Worm (Caenorhabditis elegans): ENCODE results near the gene slcr-46.3.

slcr-46.3 gene

ce11 chrV:9767941-9768340, 44.0 kb upstream of the slcr-46.3 start:
- peak; percentile 100 for TF ChIP-seq ces-1 (GFP tag; optimal IDR thresholded peaks at IDR 0.05)
- TF ChIP-seq zip-8 (tag; optimal IDR thresholded peaks at IDR 0.05), result peak; percentile 50
- TF ChIP-seq bed-3 (GFP tag; optimal IDR thresholded peaks at IDR 0.05), result no peak

ce11 chrV:9765622-9766021, 41.7 kb upstream of the slcr-46.3 start:
- TF ChIP-seq ztf-11 (tag; optimal IDR thresholded peaks at IDR 0.05), result no peak
- peak; percentile 100 for TF ChIP-seq ces-1 (GFP tag; optimal IDR thresholded peaks at IDR 0.05)
- no peak for TF ChIP-seq cnd-1 (tag; optimal IDR thresholded peaks at IDR 0.05)
- TF ChIP-seq lsy-2 (tag; optimal IDR thresholded peaks at IDR 0.05), result peak; percentile 46
- no peak for TF ChIP-seq ceh-39 (tag; optimal IDR thresholded peaks at IDR 0.05)

ce11 chrV:9764552-9764951, 40.6 kb upstream of the slcr-46.3 start:
- TF ChIP-seq snpc-4 (tag; optimal IDR thresholded peaks at IDR 0.05), result no peak
- no peak for TF ChIP-seq bed-3 (GFP tag; optimal IDR thresholded peaks at IDR 0.05)
- no peak for TF ChIP-seq ham-2 (GFP tag; optimal IDR thresholded peaks at IDR 0.05)
- TF ChIP-seq elt-1 (tag; optimal IDR thresholded peaks at IDR 0.05; ENCODE audit: borderline replicate concordance, insufficient read depth), result no peak
- no peak for TF ChIP-seq elt-3 (tag; optimal IDR thresholded peaks at IDR 0.05)
- no peak for TF ChIP-seq hlh-1 (tag; optimal IDR thresholded peaks at IDR 0.05)
- no peak for TF ChIP-seq mep-1 (tag; optimal IDR thresholded peaks at IDR 0.05)
- TF ChIP-seq nhr-237 (tag; optimal IDR thresholded peaks at IDR 0.05), result no peak

DNA sequence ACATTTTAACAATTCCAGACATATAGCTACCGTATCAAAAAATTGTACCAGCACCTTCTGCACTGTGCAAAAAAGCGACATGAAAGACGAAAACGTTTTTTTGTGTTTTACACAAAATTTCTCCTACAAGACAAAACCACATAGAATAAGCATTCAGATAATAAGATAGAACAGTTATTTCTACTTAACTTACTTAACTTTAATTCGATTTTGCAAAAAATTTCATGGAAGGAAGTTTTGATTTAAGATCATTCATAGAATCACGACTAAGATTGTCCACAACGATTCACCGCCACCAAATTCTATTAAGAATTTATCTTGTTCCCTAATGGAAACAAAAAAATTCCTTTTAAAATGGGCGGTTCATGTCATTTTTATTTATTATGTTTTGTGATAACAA, 39.9 kb upstream of the slcr-46.3 start:
- TF ChIP-seq mep-1 (tag; optimal IDR thresholded peaks at IDR 0.05) (no peak), ces-1 (GFP tag; optimal IDR thresholded peaks at IDR 0.05) (peak; percentile 94)

ce11 chrV:9758437-9758836, 34.5 kb upstream of the slcr-46.3 start:
- TF ChIP-seq elt-1 (tag; optimal IDR thresholded peaks at IDR 0.05; ENCODE audit: borderline replicate concordance, insufficient read depth) (no peak), sptf-1 (tag; optimal IDR thresholded peaks at IDR 0.05) (no peak), blmp-1 (tag; optimal IDR thresholded peaks at IDR 0.05) (peak; percentile 74)

- no peak for TF ChIP-seq elt-3 (tag; optimal IDR thresholded peaks at IDR 0.05)
- no peak for TF ChIP-seq pha-4 (tag; optimal IDR thresholded peaks at IDR 0.05)
- no peak for TF ChIP-seq nhr-237 (tag; optimal IDR thresholded peaks at IDR 0.05)
- no peak for TF ChIP-seq nhr-12 (tag; optimal IDR thresholded peaks at IDR 0.05)
- TF ChIP-seq flh-1 (GFP tag; optimal IDR thresholded peaks at IDR 0.05), result no peak
- TF ChIP-seq mep-1 (tag; optimal IDR thresholded peaks at IDR 0.05), result no peak
- TF ChIP-seq nhr-28 (tag; optimal IDR thresholded peaks at IDR 0.05), result no peak
- TF ChIP-seq hlh-1 (tag; optimal IDR thresholded peaks at IDR 0.05), result no peak
These were observed 34.0 kb upstream of the slcr-46.3 start, which contains the start of gene F58E6.11 for ce11 chrV:9757884-9758283. Gene F58E6.11, minus strand, starts transcription at chrV:9757984.

DNA sequence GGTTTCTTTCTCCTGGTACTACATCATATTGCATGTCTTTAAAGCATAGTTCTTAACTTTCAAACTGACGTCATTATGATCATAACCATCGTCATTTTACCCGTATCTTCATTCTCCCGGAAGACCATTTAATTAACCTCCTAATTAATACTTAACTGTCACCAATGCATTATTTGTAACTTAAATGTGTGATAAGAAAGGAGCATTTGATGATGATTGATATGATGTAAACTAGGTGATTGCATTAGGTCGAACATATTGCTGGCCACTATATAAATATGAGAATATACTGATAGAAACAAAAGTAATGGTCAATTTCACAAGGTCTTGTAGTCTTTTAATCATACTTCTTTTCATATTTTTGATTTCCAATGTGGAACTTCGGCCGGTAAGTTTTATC, 32.3 kb upstream of the slcr-46.3 start, which contains the start of gene hrg-3:
Gene hrg-3 (plus strand): TSS at position 227 of the 400 bp plus-strand sequence.
- no peak for TF ChIP-seq lin-13 (tag; optimal IDR thresholded peaks at IDR 0.05)
- no peak for TF ChIP-seq ham-2 (GFP tag; optimal IDR thresholded peaks at IDR 0.05)
- TF ChIP-seq elt-3 (tag; optimal IDR thresholded peaks at IDR 0.05), result no peak
- no peak for TF ChIP-seq ceh-83 (GFP tag; optimal IDR thresholded peaks at IDR 0.05)
- TF ChIP-seq unc-120 (tag; optimal IDR thresholded peaks at IDR 0.05; ENCODE audit: poor library complexity, severe bottlenecking), result no peak
- no peak for TF ChIP-seq mls-2 (tag; optimal IDR thresholded peaks at IDR 0.05)
- TF ChIP-seq cnd-1 (tag; optimal IDR thresholded peaks at IDR 0.05), result no peak
- no peak for TF ChIP-seq zip-8 (tag; optimal IDR thresholded peaks at IDR 0.05)
- TF ChIP-seq sem-2 (GFP tag; optimal IDR thresholded peaks at IDR 0.05), result no peak

ce11 chrV:9755725-9756124, 31.8 kb upstream of the slcr-46.3 start, which contains the start of gene F58E6.8:
Gene F58E6.8, minus strand, starts transcription at chrV:9755825.
- TF ChIP-seq ceh-43 (GFP tag; optimal IDR thresholded peaks at IDR 0.05), result no peak
- TF ChIP-seq ces-1 (GFP tag; optimal IDR thresholded peaks at IDR 0.05), result no peak
- no peak for TF ChIP-seq elt-3 (tag; optimal IDR thresholded peaks at IDR 0.05)
- TF ChIP-seq nhr-76 (tag; optimal IDR thresholded peaks at IDR 0.05), result no peak
- TF ChIP-seq unc-62 (GFP tag; optimal IDR thresholded peaks at IDR 0.05), result no peak
- no peak for TF ChIP-seq zip-8 (tag; optimal IDR thresholded peaks at IDR 0.05)
- TF ChIP-seq flh-1 (GFP tag; optimal IDR thresholded peaks at IDR 0.05), result no peak
- TF ChIP-seq nhr-12 (tag; optimal IDR thresholded peaks at IDR 0.05), result no peak
- no peak for TF ChIP-seq lin-32 (GFP tag; optimal IDR thresholded peaks at IDR 0.05)
- TF ChIP-seq ceh-39 (tag; optimal IDR thresholded peaks at IDR 0.05), result no peak
- TF ChIP-seq ceh-83 (GFP tag; optimal IDR thresholded peaks at IDR 0.05), result no peak
- TF ChIP-seq drap-1 (GFP tag; optimal IDR thresholded peaks at IDR 0.05), result no peak
- TF ChIP-seq tbx-8 (GFP tag; optimal IDR thresholded peaks at IDR 0.05), result no peak
- no peak for TF ChIP-seq ztf-11 (tag; optimal IDR thresholded peaks at IDR 0.05)
- no peak for TF ChIP-seq cnd-1 (tag; optimal IDR thresholded peaks at IDR 0.05)
- no peak for TF ChIP-seq sem-2 (GFP tag; optimal IDR thresholded peaks at IDR 0.05)
- TF ChIP-seq lsy-2 (tag; optimal IDR thresholded peaks at IDR 0.05), result no peak
- TF ChIP-seq unc-39 (tag; optimal IDR thresholded peaks at IDR 0.05), result no peak
- TF ChIP-seq mab-5 (tag; optimal IDR thresholded peaks at IDR 0.05), result no peak
